Fruit fly (Drosophila melanogaster) whole organism: Measurements from ENCODE around the gene Jupiter.

Source experiments
- CG8478 ChIP-seq: fragments of >200 bp; optimal IDR thresholded peaks from 2 replicates; lab custom pipeline; 2018; ENCODE audit warnings: inconsistent platforms
- Dll ChIP-seq: fragments of >200 bp; optimal IDR thresholded peaks from 2 replicates; lab custom pipeline; 2017
- EcR ChIP-seq, 2 experiments: fragments of >200 bp; optimal IDR thresholded peaks; 2 replicates each; lab custom pipeline; 2017; ENCODE audit warnings: missing biosample characterization in 2 of 2, missing genetic modification characterization in 2 of 2, missing genetic modification reagents in 2 of 2
- pan ChIP-seq: fragments of >200 bp; optimal IDR thresholded peaks from 2 replicates; lab custom pipeline; 2017
- psq ChIP-seq: fragments of >200 bp; optimal IDR thresholded peaks from 2 replicates; lab custom pipeline; 2017
- usp ChIP-seq: fragments of >200 bp; optimal IDR thresholded peaks from 2 replicates; lab custom pipeline; 2017; ENCODE audit warnings: missing biosample characterization, missing genetic modification characterization, mixed read lengths

The Jupiter gene

dm6 chr3R:11562326-11563109 is 57.2 kb downstream of the Jupiter start:
- TF ChIP-seq CG8478 (lab: Kevin White, UChicago) (peak; percentile 15), pan (no peak)

DNA sequence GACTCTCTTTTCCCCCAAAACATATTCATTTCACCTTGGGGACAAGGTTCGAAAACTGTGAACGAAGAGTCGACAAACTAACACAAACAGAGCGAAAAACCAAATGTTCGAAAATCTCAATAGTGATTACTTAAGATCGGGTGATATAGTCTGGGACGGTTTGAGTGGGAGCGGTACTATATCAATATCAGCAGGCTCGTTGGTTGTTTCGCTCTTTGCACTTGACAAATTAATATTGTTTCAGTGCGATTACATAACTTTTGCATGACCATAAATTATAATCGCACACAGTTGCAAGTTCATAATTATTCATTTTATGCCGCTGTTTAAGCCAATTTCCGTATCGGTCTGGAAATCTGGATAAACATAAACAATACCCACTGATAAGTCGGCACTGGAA is 58.1 kb downstream of the Jupiter start:
- TF ChIP-seq Dll (lab: Kevin White, UChicago) (no peak), usp (no peak), psq (lab: Kevin White, UChicago) (no peak), pan (no peak), CG8478 (lab: Kevin White, UChicago) (no peak), EcR (GFP tag; optimal IDR thresholded peaks at IDR 0.05; lab: Kevin White, UChicago) (no peak)

DNA sequence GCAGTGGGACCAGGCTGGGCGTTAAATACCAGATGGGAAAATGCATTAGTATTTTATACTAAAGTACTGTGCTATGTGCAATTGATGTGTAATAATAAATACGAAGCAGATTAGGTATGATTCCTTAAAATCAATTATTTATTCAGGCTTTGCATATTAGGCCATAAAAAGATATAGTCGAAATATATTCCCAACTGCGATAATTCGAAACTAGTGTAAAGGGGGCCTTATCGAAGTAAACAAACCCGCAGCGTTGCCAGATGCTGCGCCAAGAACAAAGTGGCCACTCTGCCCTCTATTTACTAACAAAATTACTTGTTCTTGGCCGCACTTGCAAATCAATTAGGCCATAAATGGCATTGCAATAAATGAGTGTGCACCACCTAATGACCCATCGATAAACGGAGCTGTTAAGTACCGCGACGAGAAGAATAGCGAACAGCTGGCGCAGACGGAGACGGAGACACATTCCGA is 62.2 kb downstream of the Jupiter start, which contains the start of gene CG10898:
Gene CG10898, plus strand, starts transcription at position 285 of the 474 bp plus-strand sequence.
- no peak for TF ChIP-seq psq (lab: Kevin White, UChicago)
- TF ChIP-seq usp = no peak
- no peak for TF ChIP-seq pan
- no peak for TF ChIP-seq EcR (GFP tag; optimal IDR thresholded peaks at IDR 0.05; lab: Kevin White, UChicago)
- no peak for TF ChIP-seq Dll (lab: Kevin White, UChicago)
- no peak for TF ChIP-seq CG8478 (lab: Kevin White, UChicago)

dm6 chr3R:11554982-11555381 is 64.7 kb downstream of the Jupiter start:
- TF ChIP-seq EcR (GFP tag; optimal IDR thresholded peaks at IDR 0.05; lab: Kevin White, UChicago) (no peak), Dll (lab: Kevin White, UChicago) (no peak), usp (no peak)

- no peak for TF ChIP-seq pan
- no peak for TF ChIP-seq Dll (lab: Kevin White, UChicago)
- no peak for TF ChIP-seq EcR (GFP tag; optimal IDR thresholded peaks at IDR 0.05; lab: Kevin White, UChicago)
- TF ChIP-seq CG8478 (lab: Kevin White, UChicago) = no peak
- no peak for TF ChIP-seq usp
- TF ChIP-seq psq (lab: Kevin White, UChicago) = no peak
These were observed 65.9 kb downstream of the Jupiter start, which contains the start of gene CG14708 for dm6 chr3R:11553845-11554244. CG14708 (plus strand) TSS chr3R:11554145.

- no peak for TF ChIP-seq psq (lab: Kevin White, UChicago)
- TF ChIP-seq CG8478 (lab: Kevin White, UChicago) = no peak
- no peak for TF ChIP-seq Dll (lab: Kevin White, UChicago)
- no peak for TF ChIP-seq EcR (GFP tag; optimal IDR thresholded peaks at IDR 0.05; lab: Kevin White, UChicago)
- TF ChIP-seq usp = no peak
- no peak for TF ChIP-seq pan
These were observed 68.6 kb downstream of the Jupiter start for dm6 chr3R:11551071-11551470.

DNA sequence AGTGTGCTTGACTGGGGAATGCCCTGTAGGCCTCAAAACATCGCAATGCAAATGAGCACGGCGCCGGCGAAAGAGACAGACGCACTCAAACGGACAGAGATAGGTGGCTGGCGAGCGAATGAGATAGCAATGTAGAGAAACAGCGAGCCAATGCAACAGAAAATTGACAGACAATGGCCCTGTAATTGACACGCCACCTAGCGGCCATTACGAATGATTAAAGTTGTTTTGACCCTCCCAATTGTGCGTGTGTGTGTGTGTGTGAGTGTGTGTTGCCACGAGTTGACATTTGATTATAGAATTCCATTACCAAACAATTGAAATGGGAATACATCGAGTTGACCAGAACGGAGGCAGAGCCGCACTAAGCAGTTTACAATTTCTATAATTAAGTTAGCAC is 75.6 kb downstream of the Jupiter start:
- TF ChIP-seq CG8478 (lab: Kevin White, UChicago) = no peak
- TF ChIP-seq Dll (lab: Kevin White, UChicago) = no peak
- no peak for TF ChIP-seq EcR (GFP tag; optimal IDR thresholded peaks at IDR 0.05; lab: Kevin White, UChicago)
- TF ChIP-seq pan = no peak
- TF ChIP-seq usp = no peak
- no peak for TF ChIP-seq psq (lab: Kevin White, UChicago)

- TF ChIP-seq psq (lab: Kevin White, UChicago) (no peak), Dll (lab: Kevin White, UChicago) (no peak), usp (no peak), EcR (GFP tag; optimal IDR thresholded peaks at IDR 0.05; lab: Kevin White, UChicago) (no peak), CG8478 (lab: Kevin White, UChicago) (no peak), pan (no peak)
These were observed 76.6 kb downstream of the Jupiter start, which contains the start of gene dpr4 for dm6 chr3R:11542899-11543619. dpr4 (minus strand) TSS chr3R:11542949.
